Fruit fly (Drosophila melanogaster) whole organism, adult: ENCODE measurements around the gene COX5BL.

Source experiments
- CG33017 ChIP-seq: fragments of 200-800 bp; sonication (Bioruptor generic); optimal IDR thresholded peaks from 2 replicates; lab custom pipeline; 2018; ENCODE audit warnings: missing biosample characterization, mild to moderate bottlenecking, missing genetic modification characterization, moderate library complexity
- cnc ChIP-seq, 2 experiments: fragments of >200 bp; optimal IDR thresholded peaks; 2 replicates each; lab custom pipeline; 2017

DNA sequence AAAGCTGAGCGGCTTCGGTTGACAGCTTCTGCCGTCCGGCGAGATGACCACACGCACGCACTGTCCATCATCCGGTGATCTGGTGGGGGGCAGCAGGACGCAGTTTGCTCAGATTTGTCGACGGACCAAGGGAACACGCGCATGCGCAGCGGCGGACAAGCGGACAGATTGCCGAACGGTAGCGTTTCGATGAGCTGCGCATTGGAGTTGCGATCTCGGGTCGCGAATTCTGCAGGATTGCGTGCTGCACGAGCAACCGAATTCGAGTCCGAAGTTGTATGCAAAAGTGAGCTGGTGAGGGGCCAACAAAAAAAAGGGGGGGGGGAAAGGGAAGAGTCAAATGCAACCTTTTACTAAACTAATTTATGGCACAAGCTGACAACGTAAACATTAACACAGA is 25.5 kb upstream of the COX5BL start:
- TF ChIP-seq CG33017 (no peak), cnc (optimal IDR thresholded peaks at IDR 0.05; lab: Kevin White, UChicago) (no peak)
